Worm (Caenorhabditis elegans) whole organism, L1 larva: Measurements from ENCODE around the gene C06A6.2.

Source experiments
- C34B4.2 ChIP-seq: sonication (generic microtip); optimal IDR thresholded peaks from 2 replicates; lab custom pipeline; 2017; ENCODE audit warnings: mild to moderate bottlenecking, missing genetic modification characterization, missing compliant biosample characterization
- alr-1 ChIP-seq: fragments of 200-800 bp; sonication (Bioruptor generic); optimal IDR thresholded peaks from 2 replicates; lab custom pipeline; 2018; ENCODE audit warnings: borderline replicate concordance, mild to moderate bottlenecking, missing genetic modification characterization, missing compliant biosample characterization
- ama-1 ChIP-seq: fragments of 150-350 bp; optimal IDR thresholded peaks from 2 replicates; lab custom pipeline; 2014
- blmp-1 ChIP-seq: fragments of 150-350 bp; optimal IDR thresholded peaks from 2 replicates; lab custom pipeline; 2014; ENCODE audit warnings: missing biosample characterization, missing genetic modification characterization
- ceh-82 ChIP-seq, 3 experiments: fragments of 150-350 bp in 1 of 3; sonication (generic microtip) in 2 of 3; optimal IDR thresholded peaks; 2 replicates each; lab custom pipeline; 2014 to 2017; ENCODE audit warnings: missing biosample characterization in 3 of 3, missing genetic modification characterization in 3 of 3
- dpl-1 ChIP-seq, 3 experiments: fragments of 150-350 bp in 2 of 3; sonication (generic microtip) in 1 of 3; optimal IDR thresholded peaks; 2 replicates each; lab custom pipeline; 2014 to 2017; ENCODE audit warnings: missing biosample characterization in 3 of 3, missing genetic modification characterization in 3 of 3, missing genetic modification reagents in 3 of 3
- dsc-1 ChIP-seq: sonication (generic microtip); optimal IDR thresholded peaks from 2 replicates; lab custom pipeline; 2016; ENCODE audit warnings: mild to moderate bottlenecking, missing genetic modification characterization, missing compliant biosample characterization
- efl-1 ChIP-seq, 4 experiments: fragments of 150-350 bp; optimal IDR thresholded peaks in 3 of 4; peaks in 1 of 4; 1 replicate in 1 of 4; 2 replicates in 3 of 4; lab custom pipeline; 2014; ENCODE audit warnings: missing biosample characterization in 2 of 4, missing genetic modification characterization in 2 of 4, missing genetic modification reagents in 2 of 4
- efl-3 ChIP-seq: fragments of 200-800 bp; sonication (Bioruptor generic); optimal IDR thresholded peaks from 2 replicates; lab custom pipeline; 2018; ENCODE audit warnings: mild to moderate bottlenecking, missing genetic modification characterization, missing compliant biosample characterization
- fkh-10 ChIP-seq: sonication (generic microtip); optimal IDR thresholded peaks from 2 replicates; lab custom pipeline; 2017; ENCODE audit warnings: missing biosample characterization, missing genetic modification reagents, missing genetic modification characterization
- fkh-8 ChIP-seq: sonication (generic microtip); optimal IDR thresholded peaks from 2 replicates; lab custom pipeline; 2016; ENCODE audit warnings: mild to moderate bottlenecking, missing genetic modification characterization, missing compliant biosample characterization
- lin-13 ChIP-seq: fragments of 150-350 bp; optimal IDR thresholded peaks from 2 replicates; lab custom pipeline; 2014; ENCODE audit warnings: missing biosample characterization, missing genetic modification reagents, missing genetic modification characterization
- lin-14 ChIP-seq: fragments of 200-800 bp; sonication (Bioruptor generic); optimal IDR thresholded peaks from 2 replicates; lab custom pipeline; 2018; ENCODE audit warnings: mild to moderate bottlenecking, missing genetic modification characterization, moderate library complexity, missing compliant biosample characterization
- lsy-2 ChIP-seq, 2 experiments: fragments of 150-350 bp; optimal IDR thresholded peaks; 2 replicates each; lab custom pipeline; 2014; ENCODE audit warnings: missing biosample characterization in 2 of 2, missing genetic modification characterization in 2 of 2
- mdl-1 ChIP-seq, 2 experiments: fragments of 150-350 bp; optimal IDR thresholded peaks; 2 replicates each; lab custom pipeline; 2014 to 2017; ENCODE audit warnings: missing biosample characterization in 2 of 2, missing genetic modification characterization in 2 of 2, inconsistent platforms in 1 of 2
- nhr-19 ChIP-seq: fragments of 200-800 bp; sonication (Bioruptor generic); conservative IDR thresholded peaks from 2 replicates; pipeline ENCODE4 v1.3.6; 2022; ENCODE audit warnings: missing genetic modification characterization, missing compliant biosample characterization
- nhr-237 ChIP-seq: fragments of 150-350 bp; optimal IDR thresholded peaks from 2 replicates; lab custom pipeline; 2014; ENCODE audit warnings: missing biosample characterization, missing genetic modification characterization
- nhr-47 ChIP-seq: sonication (generic microtip); optimal IDR thresholded peaks from 2 replicates; lab custom pipeline; 2016; ENCODE audit warnings: mild to moderate bottlenecking, missing genetic modification characterization, moderate library complexity, missing compliant biosample characterization
- nhr-71 ChIP-seq: sonication (generic microtip); optimal IDR thresholded peaks from 2 replicates; lab custom pipeline; 2016; ENCODE audit warnings: mild to moderate bottlenecking, missing genetic modification characterization, moderate library complexity, missing compliant biosample characterization
- nhr-84 ChIP-seq: sonication (generic microtip); optimal IDR thresholded peaks from 2 replicates; lab custom pipeline; 2017; ENCODE audit warnings: missing biosample characterization, missing genetic modification characterization
- nhr-85 ChIP-seq: sonication (generic microtip); peaks from one replicate; lab custom pipeline; 2016; ENCODE audit warnings: missing genetic modification characterization, inconsistent platforms, missing compliant biosample characterization
- pqm-1 ChIP-seq: sonication (generic microtip); optimal IDR thresholded peaks from 3 replicates; lab custom pipeline; 2017; ENCODE audit warnings: missing biosample characterization, missing genetic modification characterization
- skn-1 ChIP-seq: fragments of 150-350 bp; optimal IDR thresholded peaks from 2 replicates; lab custom pipeline; 2014; ENCODE audit warnings: missing biosample characterization, missing genetic modification characterization
- snpc-4 ChIP-seq: fragments of 150-350 bp; optimal IDR thresholded peaks from 2 replicates; lab custom pipeline; 2014; ENCODE audit warnings: missing biosample characterization, missing genetic modification characterization
- sox-4 ChIP-seq: sonication (generic microtip); optimal IDR thresholded peaks from 2 replicates; lab custom pipeline; 2016; ENCODE audit warnings: missing genetic modification characterization, missing compliant biosample characterization
- tbx-2 ChIP-seq: sonication (generic microtip); optimal IDR thresholded peaks from 2 replicates; lab custom pipeline; 2016; ENCODE audit warnings: missing genetic modification characterization, missing compliant biosample characterization
- unc-130 ChIP-seq: fragments of 150-350 bp; optimal IDR thresholded peaks from 2 replicates; lab custom pipeline; 2017; ENCODE audit warnings: missing biosample characterization, missing genetic modification characterization, inconsistent platforms
- unc-86 ChIP-seq: sonication (generic microtip); optimal IDR thresholded peaks from 2 replicates; lab custom pipeline; 2016; ENCODE audit warnings: missing genetic modification characterization, missing compliant biosample characterization
- unc-98 ChIP-seq: fragments of 200-800 bp; sonication (Bioruptor generic); IDR thresholded peaks from 2 replicates; pipeline ENCODE4 v1.3.6; 2022; ENCODE audit warnings: missing genetic modification characterization, missing compliant biosample characterization

Gene C06A6.2

DNA sequence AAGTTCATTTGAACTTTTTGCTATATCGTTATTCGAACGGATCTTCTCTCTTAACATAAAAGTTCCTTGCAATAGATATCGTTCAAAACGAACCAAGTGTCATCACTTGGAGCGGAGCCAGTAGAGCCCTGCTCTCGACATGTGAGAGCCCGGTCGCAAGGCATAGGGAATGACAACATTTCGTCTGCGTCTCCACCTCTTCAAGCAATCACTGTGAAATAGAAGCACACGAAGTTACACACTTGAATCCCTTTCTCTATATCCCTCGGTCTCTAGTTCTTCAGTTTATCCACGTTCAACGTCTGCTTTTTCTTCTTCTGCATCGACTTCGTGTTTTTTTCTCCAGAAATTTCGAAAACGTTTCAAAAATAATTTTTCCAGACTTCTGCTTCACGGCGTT, 56.9 kb downstream of the C06A6.2 start, which contains the start of gene C49H3.6 (continued):
- TF ChIP-seq nhr-19 (GFP tag; lab: Robert Waterston, UW), result no peak
- TF ChIP-seq nhr-84 (tag; lab: Kevin White, UChicago), result no peak
- peak in 1 of 2 experiments; percentile 21 for TF ChIP-seq mdl-1 (tag; optimal IDR thresholded peaks at IDR 0.05; lab: Kevin White, UChicago)
- no peak for TF ChIP-seq snpc-4
- no peak for TF ChIP-seq pqm-1 (tag; lab: Kevin White, UChicago)
- TF ChIP-seq fkh-10 (GFP tag; lab: Kevin White, UChicago), result peak; percentile 2
- no peak for TF ChIP-seq blmp-1 (tag; lab: Kevin White, UChicago)
- peak; percentile 55 for TF ChIP-seq nhr-71 (tag; lab: Kevin White, UChicago)
- TF ChIP-seq ceh-82 (tag; optimal IDR thresholded peaks at IDR 0.05; lab: Kevin White, UChicago), result peak in 1 of 3 experiments; percentile 39
- TF ChIP-seq C34B4.2 (tag; lab: Kevin White, UChicago), result no peak
- no peak for TF ChIP-seq alr-1
- no peak for TF ChIP-seq sox-4
- peak in 1 of 2 experiments; percentile 72 for TF ChIP-seq lsy-2 (tag; optimal IDR thresholded peaks at IDR 0.05; lab: Kevin White, UChicago)
- TF ChIP-seq lin-14 (GFP tag; lab: Kevin White, UChicago), result peak; percentile 79
- no peak for TF ChIP-seq nhr-47
- TF ChIP-seq tbx-2 (tag; lab: Kevin White, UChicago), result peak; percentile 6
- TF ChIP-seq efl-1 (optimal IDR thresholded peaks at IDR 0.05; lab: Kevin White, UChicago), result peak; percentile 24 to 26
- no peak for TF ChIP-seq efl-1 (GFP tag; optimal IDR thresholded peaks at IDR 0.05 in 1 of 2; lab: Kevin White, UChicago)
- TF ChIP-seq efl-3, result no peak
- no peak for TF ChIP-seq lin-13 (GFP tag; lab: Kevin White, UChicago)
- TF ChIP-seq fkh-8 (tag; lab: Kevin White, UChicago), result peak; percentile 43
- peak in 1 of 3 experiments; percentile 18 for TF ChIP-seq dpl-1 (GFP tag; optimal IDR thresholded peaks at IDR 0.05; lab: Kevin White, UChicago)
- no peak for TF ChIP-seq nhr-85 (tag; lab: Kevin White, UChicago)
- TF ChIP-seq unc-98 (GFP tag; lab: Robert Waterston, UW), result no peak
- TF ChIP-seq unc-130, result no peak
- no peak for TF ChIP-seq unc-86 (tag; lab: Kevin White, UChicago)
- TF ChIP-seq dsc-1, result peak; percentile 23
- TF ChIP-seq skn-1 (tag; lab: Kevin White, UChicago), result no peak
- TF ChIP-seq ama-1 (lab: Kevin White, UChicago), result no peak
- no peak for TF ChIP-seq nhr-237 (tag; lab: Kevin White, UChicago)
